Worm (Caenorhabditis elegans) whole organism, L4 larva: Measurements from ENCODE around the gene H21P03.10.

ENCODE experiments used
- Y48G9A.11 ChIP-seq: fragments of 200-800 bp; sonication (Bioruptor generic); IDR thresholded peaks from 2 replicates; pipeline ENCODE4 v1.3.6; 2022; ENCODE audit warnings: missing genetic modification reagents, missing genetic modification characterization, missing compliant biosample characterization
- aly-2 ChIP-seq: sonication (generic microtip); optimal IDR thresholded peaks from 2 replicates; lab custom pipeline; 2018; ENCODE audit warnings: missing biosample characterization, missing genetic modification characterization
- ces-1 ChIP-seq: fragments of 150-350 bp; sonication (generic microtip); optimal IDR thresholded peaks from 4 replicates; lab custom pipeline; 2014; ENCODE audit warnings: missing biosample characterization, missing genetic modification reagents, missing genetic modification characterization
- fos-1 ChIP-seq: fragments of 150-350 bp; optimal IDR thresholded peaks from 2 replicates; lab custom pipeline; 2014; ENCODE audit warnings: missing biosample characterization, missing genetic modification characterization
- nhr-237 ChIP-seq: sonication (generic microtip); optimal IDR thresholded peaks from 2 replicates; lab custom pipeline; 2017; ENCODE audit warnings: missing biosample characterization, missing genetic modification characterization
- nhr-76 ChIP-seq: fragments of 150-350 bp; optimal IDR thresholded peaks from 2 replicates; lab custom pipeline; 2014; ENCODE audit warnings: missing biosample characterization, missing genetic modification characterization
- pha-4 ChIP-seq, 2 experiments: fragments of 150-350 bp in 1 of 2; fragments of 200-800 bp in 1 of 2; sonication (Bioruptor generic) in 1 of 2; IDR thresholded peaks in 1 of 2; optimal IDR thresholded peaks in 1 of 2; 2 replicates each; pipeline versions ENCODE4 v1.3.6 to Lab custom; 2014 to 2022; ENCODE audit warnings: missing genetic modification characterization in 2 of 2, missing genetic modification reagents in 2 of 2, missing biosample characterization in 1 of 2, missing compliant biosample characterization in 1 of 2
- rbr-2 ChIP-seq: sonication (generic microtip); optimal IDR thresholded peaks from 2 replicates; lab custom pipeline; 2016; ENCODE audit warnings: missing genotype, missing genetic modification characterization, missing compliant biosample characterization
- saeg-2 ChIP-seq: fragments of 200-800 bp; sonication (Bioruptor generic); IDR thresholded peaks from 2 replicates; pipeline ENCODE4 v1.3.6; 2022; ENCODE audit warnings: missing genetic modification reagents, missing genetic modification characterization, missing compliant biosample characterization
- unc-130 ChIP-seq: sonication (generic microtip); optimal IDR thresholded peaks from 2 replicates; lab custom pipeline; 2016; ENCODE audit warnings: missing genetic modification reagents, missing genetic modification characterization, missing compliant biosample characterization

ce11 chrIV:11520960-11521359 lies 20.4 kb downstream of the H21P03.10 start, which contains the start of the genes M04B2.4 and gfl-1:
- TF ChIP-seq ces-1 (no peak), Y48G9A.11 (GFP tag; lab: Robert Waterston, UW) (peak; percentile 89), pha-4 (GFP tag; IDR thresholded peaks at IDR 0.05; lab: Robert Waterston, UW) (no peak), pha-4 (tag; optimal IDR thresholded peaks at IDR 0.05; lab: Kevin White, UChicago) (no peak), aly-2 (no peak), nhr-76 (tag; lab: Kevin White, UChicago) (no peak), unc-130 (GFP tag; lab: Kevin White, UChicago) (no peak), fos-1 (tag; lab: Kevin White, UChicago) (no peak), nhr-237 (tag; lab: Kevin White, UChicago) (no peak), rbr-2 (tag; lab: Kevin White, UChicago) (no peak), saeg-2 (GFP tag; lab: Robert Waterston, UW) (no peak)
